Worm (Caenorhabditis elegans) whole organism, early embryonic: Measurements from ENCODE around the gene srx-24.
A peak's percentile ranks its signal among the peaks of the same experiment; 100 is the strongest.

Experiments
- B0310.2 ChIP-seq: sonication (generic microtip); optimal IDR thresholded peaks from 2 replicates; lab custom pipeline; 2016; ENCODE audit warnings: mild to moderate bottlenecking, missing genetic modification characterization, missing compliant biosample characterization
- F13C5.2 ChIP-seq: sonication (generic microtip); optimal IDR thresholded peaks from 2 replicates; lab custom pipeline; 2017; ENCODE audit warnings: mild to moderate bottlenecking, missing genetic modification characterization, inconsistent platforms, missing compliant biosample characterization
- aly-1 ChIP-seq: sonication (generic microtip); optimal IDR thresholded peaks from 2 replicates; lab custom pipeline; 2016; ENCODE audit warnings: missing genetic modification characterization, missing compliant biosample characterization
- ama-1 ChIP-seq: fragments of 150-350 bp; optimal IDR thresholded peaks from 2 replicates; lab custom pipeline; 2014
- ceh-13 ChIP-seq: fragments of 200-800 bp; sonication (Bioruptor generic); optimal IDR thresholded peaks from 2 replicates; lab custom pipeline; 2018; ENCODE audit warnings: mild to moderate bottlenecking, missing genetic modification characterization, missing compliant biosample characterization
- ceh-36 ChIP-seq: sonication (generic microtip); optimal IDR thresholded peaks from 2 replicates; lab custom pipeline; 2016; ENCODE audit warnings: missing genetic modification characterization, inconsistent platforms, missing compliant biosample characterization
- ets-7 ChIP-seq: sonication (generic microtip); optimal IDR thresholded peaks from 2 replicates; lab custom pipeline; 2016; ENCODE audit warnings: missing genotype, missing genetic modification characterization, missing compliant biosample characterization
- flt-1 ChIP-seq: fragments of 200-800 bp; sonication (Bioruptor generic); IDR thresholded peaks from 2 replicates; pipeline ENCODE4 v1.3.6; 2022; ENCODE audit warnings: missing genetic modification characterization, missing compliant biosample characterization
- hmbx-1 ChIP-seq: sonication (generic microtip); optimal IDR thresholded peaks from 2 replicates; lab custom pipeline; 2016; ENCODE audit warnings: mild to moderate bottlenecking, missing genetic modification characterization, missing compliant biosample characterization
- hmg-4 ChIP-seq: fragments of 200-800 bp; sonication (Bioruptor generic); optimal IDR thresholded peaks from 2 replicates; lab custom pipeline; 2018; ENCODE audit warnings: mild to moderate bottlenecking, missing genetic modification characterization, missing compliant biosample characterization
- hnd-1 ChIP-seq: sonication (generic microtip); optimal IDR thresholded peaks from 2 replicates; lab custom pipeline; 2016; ENCODE audit warnings: missing genetic modification characterization, missing compliant biosample characterization
- pes-1 ChIP-seq: fragments of 200-800 bp; sonication (Bioruptor generic); IDR thresholded peaks from 2 replicates; pipeline ENCODE4 v1.3.6; 2022; ENCODE audit warnings: missing genetic modification reagents, missing genetic modification characterization, missing compliant biosample characterization
- scrt-1 ChIP-seq: fragments of 200-800 bp; sonication (Bioruptor generic); IDR thresholded peaks from 2 replicates; pipeline ENCODE4 v1.3.6; 2022; ENCODE audit warnings: missing genetic modification characterization, missing compliant biosample characterization
- sea-1 ChIP-seq: fragments of 200-800 bp; sonication (Bioruptor generic); conservative IDR thresholded peaks from 2 replicates; pipeline ENCODE4 v1.3.6; 2022; ENCODE audit warnings: missing genetic modification characterization, missing compliant biosample characterization
- tbx-11 ChIP-seq: fragments of 200-800 bp; sonication (Bioruptor generic); IDR thresholded peaks from 2 replicates; pipeline ENCODE4 v1.3.6; 2022; ENCODE audit warnings: missing genetic modification characterization, missing compliant biosample characterization
- tbx-37 ChIP-seq: fragments of 200-800 bp; sonication (Bioruptor generic); conservative IDR thresholded peaks from 2 replicates; pipeline ENCODE4 v1.3.6; 2022; ENCODE audit warnings: missing genetic modification reagents, missing genetic modification characterization, missing compliant biosample characterization
- tra-4 ChIP-seq: sonication (generic microtip); optimal IDR thresholded peaks from 2 replicates; lab custom pipeline; 2017; ENCODE audit warnings: missing genetic modification characterization, missing compliant biosample characterization

Gene srx-24

DNA sequence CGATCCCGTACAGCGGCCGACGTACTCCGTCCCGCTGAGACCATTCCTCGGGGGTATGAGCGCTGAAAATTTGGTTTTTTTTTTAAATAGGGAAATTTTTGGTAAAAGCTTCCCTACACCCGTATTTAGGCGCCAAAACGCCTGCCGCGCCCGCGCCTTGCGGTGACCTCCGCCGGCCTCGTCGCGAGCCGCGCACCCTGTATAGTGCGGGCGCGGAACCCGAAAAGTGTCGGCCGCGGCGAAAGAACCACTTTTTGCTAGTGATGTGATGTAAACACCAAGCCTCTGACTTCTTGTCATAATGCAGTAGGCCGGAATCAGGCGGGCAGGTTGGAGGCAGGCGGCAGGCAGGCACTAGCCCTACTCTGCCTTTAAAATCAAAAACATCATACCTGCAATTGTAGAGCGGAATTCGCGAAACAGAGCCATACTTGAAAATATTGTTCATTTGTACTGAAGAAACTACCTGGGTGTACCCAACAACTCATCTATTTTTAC is 31.2 kb downstream of the srx-24 start, which contains the start of gene srt-29:
srt-29 (minus strand) TSS at position 448 of the 498 bp plus-strand sequence.
- TF ChIP-seq tra-4 (tag; lab: Kevin White, UChicago) (no peak), pes-1 (GFP tag; lab: Robert Waterston, UW) (no peak), B0310.2 (no peak), tbx-11 (no peak), flt-1 (GFP tag; lab: Robert Waterston, UW) (no peak), tbx-37 (GFP tag; lab: Robert Waterston, UW) (no peak), ets-7 (tag; lab: Kevin White, UChicago) (no peak), hmbx-1 (no peak), sea-1 (no peak), F13C5.2 (no peak)

DNA sequence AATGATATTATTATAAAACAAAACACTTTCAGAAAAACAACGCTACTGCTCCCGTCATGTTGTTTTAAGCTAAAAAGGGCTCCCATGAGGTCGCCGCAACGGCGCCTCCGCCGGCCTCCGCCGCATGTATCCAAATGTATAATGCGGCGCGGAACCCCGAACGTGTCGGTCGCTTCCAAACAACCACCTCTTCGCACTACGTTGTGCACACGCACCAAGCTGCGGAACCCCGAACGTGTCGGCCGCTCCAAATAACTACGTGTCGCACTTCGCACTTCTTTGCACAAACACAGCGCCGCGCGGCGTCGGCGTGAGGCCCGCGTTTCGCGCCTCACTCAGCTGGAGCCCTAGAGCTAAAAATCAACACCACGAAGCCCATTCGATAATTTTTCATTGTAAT is 33.0 kb downstream of the srx-24 start:
- TF ChIP-seq sea-1 (0 out of 2 replicates have a peak, but pooled peaks have one; percentile 32), ceh-36 (tag; lab: Kevin White, UChicago) (no peak), B0310.2 (no peak), F13C5.2 (no peak)

DNA sequence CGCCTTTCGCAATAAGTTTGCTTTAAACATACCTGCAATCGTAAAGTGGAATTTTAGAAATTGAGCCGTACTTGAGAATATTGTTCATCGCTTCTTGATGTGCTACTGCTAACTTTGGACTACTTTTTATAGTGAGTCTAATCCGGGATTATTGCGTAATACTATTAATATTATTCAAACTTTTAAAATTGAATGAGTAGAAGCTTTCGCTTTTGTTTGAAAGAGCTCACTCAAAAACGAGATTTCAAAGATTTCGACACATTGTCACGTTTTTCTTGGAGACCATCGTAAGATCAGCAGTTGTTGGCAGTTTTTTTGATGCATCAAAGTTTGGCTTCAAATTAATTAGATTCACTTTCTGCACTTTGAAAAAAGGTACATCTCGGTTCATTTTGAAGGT is 36.4 kb downstream of the srx-24 start, which contains the start of gene srt-28:
srt-28 (minus strand) TSS at position 101 of the 400 bp plus-strand sequence.
- TF ChIP-seq hmg-4 (GFP tag; lab: Kevin White, UChicago) (no peak), hnd-1 (tag; lab: Kevin White, UChicago) (no peak), tbx-37 (GFP tag; lab: Robert Waterston, UW) (no peak), scrt-1 (GFP tag; lab: Robert Waterston, UW) (no peak), F13C5.2 (no peak), tra-4 (tag; lab: Kevin White, UChicago) (no peak), ets-7 (tag; lab: Kevin White, UChicago) (no peak), hmbx-1 (no peak), tbx-11 (no peak), ceh-13 (GFP tag; lab: Kevin White, UChicago) (no peak), aly-1 (tag; lab: Kevin White, UChicago) (no peak), B0310.2 (no peak), flt-1 (GFP tag; lab: Robert Waterston, UW) (no peak), ceh-36 (tag; lab: Kevin White, UChicago) (no peak), pes-1 (GFP tag; lab: Robert Waterston, UW) (no peak), sea-1 (no peak), ama-1 (lab: Kevin White, UChicago) (no peak)

DNA sequence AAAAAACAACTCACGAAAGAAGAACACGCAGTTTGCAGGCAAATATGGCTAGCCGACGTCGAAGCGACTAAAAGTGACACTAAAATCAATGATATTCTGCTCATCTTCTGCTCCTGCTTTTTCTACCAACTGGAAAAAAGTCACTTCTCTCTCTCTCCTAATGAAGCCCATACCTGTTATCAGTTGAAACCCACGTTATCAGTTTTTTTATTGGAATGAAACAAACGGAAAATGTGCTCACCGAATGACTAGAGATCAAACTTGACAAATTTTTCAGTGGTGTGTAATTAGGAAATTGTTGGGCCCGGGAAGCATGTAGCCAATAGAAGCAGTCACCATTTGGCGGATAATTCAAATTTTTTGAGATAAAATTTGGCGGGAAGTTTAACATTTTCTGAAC is 38.5 kb downstream of the srx-24 start, which contains the start of gene C24B9.3:
C24B9.3 (minus strand) TSS at position 171 of the 400 bp plus-strand sequence.
- TF ChIP-seq tra-4 (tag; lab: Kevin White, UChicago) (no peak), hnd-1 (tag; lab: Kevin White, UChicago) (no peak), pes-1 (GFP tag; lab: Robert Waterston, UW) (no peak), aly-1 (tag; lab: Kevin White, UChicago) (no peak), sea-1 (no peak), hmg-4 (GFP tag; lab: Kevin White, UChicago) (no peak), ama-1 (lab: Kevin White, UChicago) (no peak), tbx-11 (no peak), scrt-1 (GFP tag; lab: Robert Waterston, UW) (no peak), tbx-37 (GFP tag; lab: Robert Waterston, UW) (no peak), ets-7 (tag; lab: Kevin White, UChicago) (no peak), B0310.2 (no peak), flt-1 (GFP tag; lab: Robert Waterston, UW) (no peak)

DNA sequence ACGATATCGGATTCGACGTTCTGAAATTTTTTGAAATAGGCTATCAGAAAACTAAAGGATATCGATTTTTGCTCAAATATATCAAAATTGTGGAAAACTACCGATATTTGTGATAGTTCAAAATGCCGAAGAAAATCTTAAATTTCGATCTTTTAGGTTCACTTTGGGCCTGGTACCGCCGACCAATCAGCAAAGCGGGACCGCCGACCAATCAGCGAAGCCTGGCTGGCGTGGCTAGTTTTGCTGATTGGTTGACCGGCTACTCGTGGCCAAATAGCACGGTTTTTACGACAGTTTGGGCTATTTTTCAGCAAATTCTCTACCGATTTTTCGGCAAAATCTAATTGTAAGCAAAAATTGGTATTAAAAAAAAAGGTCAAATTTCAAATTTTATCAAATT is 39.7 kb downstream of the srx-24 start:
- TF ChIP-seq hnd-1 (tag; lab: Kevin White, UChicago) = no peak
- TF ChIP-seq tbx-37 (GFP tag; lab: Robert Waterston, UW) = no peak
- TF ChIP-seq pes-1 (GFP tag; lab: Robert Waterston, UW) = no peak
- TF ChIP-seq scrt-1 (GFP tag; lab: Robert Waterston, UW) = no peak
- no peak for TF ChIP-seq aly-1 (tag; lab: Kevin White, UChicago)
- no peak for TF ChIP-seq F13C5.2
- TF ChIP-seq sea-1 = no peak
- no peak for TF ChIP-seq ets-7 (tag; lab: Kevin White, UChicago)
- no peak for TF ChIP-seq hmg-4 (GFP tag; lab: Kevin White, UChicago)
- TF ChIP-seq tra-4 (tag; lab: Kevin White, UChicago) = no peak
- TF ChIP-seq ceh-36 (tag; lab: Kevin White, UChicago) = no peak
- TF ChIP-seq hmbx-1 = no peak
- no peak for TF ChIP-seq tbx-11
- TF ChIP-seq flt-1 (GFP tag; lab: Robert Waterston, UW) = no peak
- TF ChIP-seq ama-1 (lab: Kevin White, UChicago) = no peak
- no peak for TF ChIP-seq ceh-13 (GFP tag; lab: Kevin White, UChicago)
- no peak for TF ChIP-seq B0310.2

DNA sequence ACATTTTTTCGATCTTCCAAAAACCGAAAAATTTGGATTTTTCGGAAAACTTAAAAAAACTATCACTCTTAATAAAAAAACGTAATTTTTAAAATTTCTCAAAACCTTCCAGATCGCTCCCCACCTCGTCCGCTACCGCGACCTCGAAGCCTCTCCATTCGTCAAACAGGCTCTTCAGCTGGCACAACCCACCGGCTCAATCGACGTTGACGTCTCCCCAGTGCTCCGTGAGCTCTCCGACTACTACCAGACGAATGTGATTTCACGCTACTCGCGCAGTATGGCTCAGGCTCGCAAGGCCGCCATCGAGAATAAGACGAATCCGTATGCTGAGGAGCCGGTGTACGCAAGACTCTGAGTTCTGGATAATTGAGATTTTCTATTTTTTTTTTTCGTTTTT is 43.5 kb downstream of the srx-24 start:
- TF ChIP-seq hmbx-1 = no peak

DNA sequence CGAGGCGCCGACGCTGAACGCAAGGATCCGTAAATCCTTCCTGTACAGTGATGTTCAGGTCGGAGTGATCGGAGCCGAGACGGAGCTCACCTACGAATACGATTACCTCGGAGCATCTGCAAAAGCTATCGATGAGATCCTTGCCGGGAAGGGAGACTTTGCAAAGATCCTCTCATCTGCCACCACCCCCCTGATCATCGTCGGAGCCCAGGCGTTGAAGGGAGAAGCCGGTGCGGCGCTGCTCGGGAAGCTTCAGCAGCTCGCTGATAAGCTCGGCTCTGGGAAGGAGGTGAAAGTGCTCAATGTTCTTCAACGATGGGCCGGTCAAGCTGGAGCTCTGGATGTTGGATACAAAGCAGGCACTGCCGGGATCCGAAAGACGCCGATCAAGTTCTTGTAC is 46.6 kb downstream of the srx-24 start:
- TF ChIP-seq tbx-11 (peak; percentile 6; the same call in 1 of the 2 replicates), pes-1 (GFP tag; lab: Robert Waterston, UW) (no peak)

DNA sequence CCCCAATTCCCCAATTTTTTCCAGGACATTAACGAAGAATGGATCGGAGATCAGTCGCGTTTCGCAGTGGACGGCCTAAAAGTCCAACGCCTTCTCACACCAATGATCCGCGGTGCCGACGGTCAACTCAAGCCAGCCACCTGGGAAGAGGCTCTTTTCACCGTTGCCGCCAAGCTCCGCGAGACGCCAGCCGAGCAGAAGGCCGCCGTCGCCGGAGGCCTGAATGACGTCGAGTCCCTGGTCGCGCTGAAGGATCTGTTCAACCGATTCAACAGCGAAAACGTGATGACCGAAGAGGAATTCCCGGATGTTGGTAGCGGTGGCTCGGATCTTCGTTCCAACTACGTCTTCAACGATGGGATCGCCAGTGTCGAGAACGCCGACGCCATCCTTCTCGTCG is 47.0 kb downstream of the srx-24 start:
- TF ChIP-seq pes-1 (GFP tag; lab: Robert Waterston, UW) = no peak
- no peak for TF ChIP-seq sea-1
- TF ChIP-seq tbx-37 (GFP tag; lab: Robert Waterston, UW) = no peak
- TF ChIP-seq ama-1 (lab: Kevin White, UChicago) = no peak
- no peak for TF ChIP-seq ceh-36 (tag; lab: Kevin White, UChicago)
- no peak for TF ChIP-seq F13C5.2
- no peak for TF ChIP-seq aly-1 (tag; lab: Kevin White, UChicago)
- TF ChIP-seq hmbx-1 = no peak
- TF ChIP-seq hmg-4 (GFP tag; lab: Kevin White, UChicago) = no peak
- TF ChIP-seq ets-7 (tag; lab: Kevin White, UChicago) = no peak
- TF ChIP-seq scrt-1 (GFP tag; lab: Robert Waterston, UW) = no peak
- no peak for TF ChIP-seq B0310.2
- TF ChIP-seq ceh-13 (GFP tag; lab: Kevin White, UChicago) = no peak
- TF ChIP-seq tbx-11 = no peak
- TF ChIP-seq tra-4 (tag; lab: Kevin White, UChicago) = no peak
- no peak for TF ChIP-seq hnd-1 (tag; lab: Kevin White, UChicago)
- TF ChIP-seq flt-1 (GFP tag; lab: Robert Waterston, UW) = no peak
